Fruit fly (Drosophila melanogaster) whole organism: Measurements from ENCODE around the gene Wdr82.

Source experiments
- CG8478 ChIP-seq: fragments of >200 bp; optimal IDR thresholded peaks from 2 replicates; lab custom pipeline; 2018; ENCODE audit warnings: inconsistent platforms
- Dll ChIP-seq: fragments of >200 bp; optimal IDR thresholded peaks from 2 replicates; lab custom pipeline; 2017
- EcR ChIP-seq, 2 experiments: fragments of >200 bp; optimal IDR thresholded peaks; 2 replicates each; lab custom pipeline; 2017; ENCODE audit warnings: missing biosample characterization in 2 of 2, missing genetic modification characterization in 2 of 2, missing genetic modification reagents in 2 of 2
- pan ChIP-seq: fragments of >200 bp; optimal IDR thresholded peaks from 2 replicates; lab custom pipeline; 2017
- psq ChIP-seq: fragments of >200 bp; optimal IDR thresholded peaks from 2 replicates; lab custom pipeline; 2017
- usp ChIP-seq: fragments of >200 bp; optimal IDR thresholded peaks from 2 replicates; lab custom pipeline; 2017; ENCODE audit warnings: missing biosample characterization, missing genetic modification characterization, mixed read lengths

The Wdr82 gene

dm6 chr2L:8374235-8374634, at the start of gene Wdr82:
TSS of gene Wdr82 (plus strand) at chr2L:8374461.
- no peak for TF ChIP-seq Dll
- no peak for TF ChIP-seq psq (lab: Kevin White, UChicago)

dm6 chr2L:8325150-8325549, 49.1 kb upstream of the Wdr82 start, which contains the start of gene CG7781:
TSS of gene CG7781 (minus strand) at chr2L:8325409.
- no peak for TF ChIP-seq psq (lab: Kevin White, UChicago)
- TF ChIP-seq Dll: no peak
- no peak for TF ChIP-seq pan
- no peak for TF ChIP-seq usp (GFP tag; lab: Kevin White, UChicago)
- no peak for TF ChIP-seq EcR (GFP tag; optimal IDR thresholded peaks at IDR 0.05; lab: Kevin White, UChicago)
- TF ChIP-seq CG8478: no peak

- no peak for TF ChIP-seq EcR (GFP tag; optimal IDR thresholded peaks at IDR 0.05; lab: Kevin White, UChicago)
- no peak for TF ChIP-seq usp (GFP tag; lab: Kevin White, UChicago)
- TF ChIP-seq CG8478: no peak
- TF ChIP-seq Dll: no peak
- TF ChIP-seq psq (lab: Kevin White, UChicago): no peak
- TF ChIP-seq pan: no peak
Measured at dm6 chr2L:8326414-8327271, 47.6 kb upstream of the Wdr82 start.

- TF ChIP-seq usp (GFP tag; lab: Kevin White, UChicago): no peak
- no peak for TF ChIP-seq pan
Measured at dm6 chr2L:8327272-8327555, 47.0 kb upstream of the Wdr82 start, which contains the start of gene CG14275. TSS of gene CG14275 (plus strand) at chr2L:8327456.

- TF ChIP-seq usp (GFP tag; lab: Kevin White, UChicago) (no peak), EcR (GFP tag; optimal IDR thresholded peaks at IDR 0.05; lab: Kevin White, UChicago) (no peak), pan (no peak), Dll (no peak), psq (lab: Kevin White, UChicago) (no peak), CG8478 (no peak)
Measured at dm6 chr2L:8327783-8328327, 46.4 kb upstream of the Wdr82 start.

- no peak for TF ChIP-seq psq (lab: Kevin White, UChicago)
- no peak for TF ChIP-seq pan
- no peak for TF ChIP-seq EcR (GFP tag; optimal IDR thresholded peaks at IDR 0.05; lab: Kevin White, UChicago)
- TF ChIP-seq Dll: no peak
Measured at dm6 chr2L:8328526-8329097, 45.6 kb upstream of the Wdr82 start.

dm6 chr2L:8333185-8333584, 41.1 kb upstream of the Wdr82 start:
- TF ChIP-seq psq (lab: Kevin White, UChicago) (no peak), Dll (no peak), usp (GFP tag; lab: Kevin White, UChicago) (no peak), EcR (GFP tag; optimal IDR thresholded peaks at IDR 0.05; lab: Kevin White, UChicago) (no peak), CG8478 (no peak), pan (no peak)

dm6 chr2L:8333624-8334023, 40.6 kb upstream of the Wdr82 start:
- TF ChIP-seq CG8478 (no peak), EcR (GFP tag; optimal IDR thresholded peaks at IDR 0.05; lab: Kevin White, UChicago) (no peak)

- TF ChIP-seq pan (no peak), usp (GFP tag; lab: Kevin White, UChicago) (no peak), CG8478 (no peak), psq (lab: Kevin White, UChicago) (no peak), EcR (GFP tag; optimal IDR thresholded peaks at IDR 0.05; lab: Kevin White, UChicago) (no peak), Dll (no peak)
Measured at dm6 chr2L:8334705-8335104, 39.6 kb upstream of the Wdr82 start.

- no peak for TF ChIP-seq CG8478
- TF ChIP-seq pan: no peak
- no peak for TF ChIP-seq usp (GFP tag; lab: Kevin White, UChicago)
- no peak for TF ChIP-seq Dll
- TF ChIP-seq EcR (GFP tag; optimal IDR thresholded peaks at IDR 0.05; lab: Kevin White, UChicago): no peak
- no peak for TF ChIP-seq psq (lab: Kevin White, UChicago)
Measured at dm6 chr2L:8338039-8338438, 36.2 kb upstream of the Wdr82 start, which contains the start of gene witty. TSS of gene witty (plus strand) at chr2L:8338287.

dm6 chr2L:8339751-8340349, 34.4 kb upstream of the Wdr82 start:
- no peak for TF ChIP-seq EcR (GFP tag; optimal IDR thresholded peaks at IDR 0.05; lab: Kevin White, UChicago)
- TF ChIP-seq Dll: no peak
- no peak for TF ChIP-seq CG8478

- TF ChIP-seq EcR (GFP tag; optimal IDR thresholded peaks at IDR 0.05; lab: Kevin White, UChicago): no peak
- no peak for TF ChIP-seq Dll
- no peak for TF ChIP-seq CG8478
Measured at dm6 chr2L:8342395-8342794, 31.9 kb upstream of the Wdr82 start, which contains the start of gene CG14273. TSS of gene CG14273 (plus strand) at chr2L:8342695.

- TF ChIP-seq Dll (no peak), psq (lab: Kevin White, UChicago) (no peak), pan (no peak), CG8478 (no peak), EcR (GFP tag; optimal IDR thresholded peaks at IDR 0.05; lab: Kevin White, UChicago) (no peak), usp (GFP tag; lab: Kevin White, UChicago) (no peak)
Measured at dm6 chr2L:8344536-8344935, 29.7 kb upstream of the Wdr82 start.
